Worm (Caenorhabditis elegans) whole organism, L4 larva: Measurements from ENCODE around the gene T11F8.1.
A peak's percentile ranks its signal among the peaks of the same experiment; 100 is the strongest.
"Not testable (repeated sequence)": the region's sequence is repeated elsewhere in the genome, so short reads cannot be mapped to it uniquely, and the experiment has no call there.

ENCODE experiments used
- F37D6.2 ChIP-seq: sonication (generic microtip); optimal IDR thresholded peaks from 2 replicates; lab custom pipeline; 2016; ENCODE audit warnings: mild to moderate bottlenecking, missing genetic modification characterization, missing compliant biosample characterization
- F44E2.7 ChIP-seq: fragments of 200-800 bp; sonication (Bioruptor generic); IDR thresholded peaks from 2 replicates; pipeline ENCODE4 v2.1.2; 2022; ENCODE audit warnings: missing genetic modification characterization, missing compliant biosample characterization
- F49E8.2 ChIP-seq: sonication (generic microtip); optimal IDR thresholded peaks from 2 replicates; lab custom pipeline; 2016; ENCODE audit warnings: missing compliant biosample characterization, mild to moderate bottlenecking, missing genetic modification characterization, borderline replicate concordance
- R02D3.7 ChIP-seq: fragments of 150-350 bp; sonication (generic microtip); optimal IDR thresholded peaks from 3 replicates; lab custom pipeline; 2014; ENCODE audit warnings: missing biosample characterization, missing genetic modification characterization
- T20F7.1 ChIP-seq: fragments of 200-800 bp; sonication (Bioruptor generic); optimal IDR thresholded peaks from 2 replicates; lab custom pipeline; 2018; ENCODE audit warnings: mild to moderate bottlenecking, missing genetic modification characterization, missing compliant biosample characterization
- T26A8.4 ChIP-seq: fragments of 200-800 bp; sonication (Bioruptor generic); IDR thresholded peaks from 2 replicates; pipeline ENCODE4 v1.3.6; 2022; ENCODE audit warnings: missing genetic modification characterization, missing compliant biosample characterization
- Y48G9A.11 ChIP-seq: fragments of 200-800 bp; sonication (Bioruptor generic); IDR thresholded peaks from 2 replicates; pipeline ENCODE4 v1.3.6; 2022; ENCODE audit warnings: missing genetic modification reagents, missing genetic modification characterization, missing compliant biosample characterization
- Y75B8A.6 ChIP-seq: fragments of 200-800 bp; sonication (Bioruptor generic); IDR thresholded peaks from 2 replicates; pipeline ENCODE4 v1.3.6; 2022; ENCODE audit warnings: missing genetic modification reagents, missing genetic modification characterization, missing compliant biosample characterization
- arid-1 ChIP-seq: fragments of 200-800 bp; sonication (Bioruptor generic); conservative IDR thresholded peaks from 2 replicates; pipeline ENCODE4 v1.3.6; 2022; ENCODE audit warnings: missing genetic modification reagents, missing genetic modification characterization, missing compliant biosample characterization
- ceh-32 ChIP-seq: sonication (generic microtip); optimal IDR thresholded peaks from 2 replicates; lab custom pipeline; 2016; ENCODE audit warnings: mild to moderate bottlenecking, missing genetic modification characterization, missing compliant biosample characterization; ENCODE audit not compliant: poor library complexity
- cey-2 ChIP-seq: sonication (generic microtip); optimal IDR thresholded peaks from 3 replicates; lab custom pipeline; 2017; ENCODE audit warnings: missing genetic modification characterization, mild to moderate bottlenecking, missing compliant biosample characterization, antibody characterized with exemption, borderline replicate concordance; ENCODE audit not compliant: insufficient read depth
- duxl-1 ChIP-seq: sonication (generic microtip); optimal IDR thresholded peaks from 2 replicates; lab custom pipeline; 2016; ENCODE audit warnings: mild to moderate bottlenecking, missing genetic modification characterization, moderate library complexity, missing compliant biosample characterization; ENCODE audit not compliant: poor library complexity
- gei-8 ChIP-seq: fragments of 200-800 bp; sonication (Bioruptor generic); optimal IDR thresholded peaks from 2 replicates; lab custom pipeline; 2018; ENCODE audit warnings: mild to moderate bottlenecking, missing genetic modification characterization, missing compliant biosample characterization
- hif-1 ChIP-seq, 2 experiments: sonication (generic microtip); optimal IDR thresholded peaks; 2 replicates each; lab custom pipeline; 2016 to 2017; ENCODE audit warnings: missing compliant biosample characterization in 2 of 2, missing genetic modification characterization in 2 of 2, missing genetic modification reagents in 2 of 2, missing genotype in 2 of 2, mild to moderate bottlenecking in 1 of 2
- hlh-30 ChIP-seq: sonication (generic microtip); optimal IDR thresholded peaks from 2 replicates; lab custom pipeline; 2017; ENCODE audit warnings: antibody characterized with exemption, mild to moderate bottlenecking, missing genetic modification characterization, missing compliant biosample characterization; ENCODE audit not compliant: insufficient read depth
- jun-1 ChIP-seq: fragments of 150-350 bp; optimal IDR thresholded peaks from 2 replicates; lab custom pipeline; 2014; ENCODE audit warnings: missing biosample characterization, missing genetic modification reagents, missing genetic modification characterization
- lim-7 ChIP-seq: fragments of 200-800 bp; sonication (Bioruptor generic); IDR thresholded peaks from 2 replicates; pipeline ENCODE4 v1.3.6; 2022; ENCODE audit warnings: missing genetic modification characterization, missing compliant biosample characterization
- lin-15B ChIP-seq: fragments of 150-350 bp; sonication (generic microtip); optimal IDR thresholded peaks from 3 replicates; lab custom pipeline; 2014; ENCODE audit warnings: missing biosample characterization, missing genetic modification characterization
- lin-38 ChIP-seq: fragments of 200-800 bp; sonication (Bioruptor generic); IDR thresholded peaks from 2 replicates; pipeline ENCODE4 v1.3.6; 2022; ENCODE audit warnings: missing genetic modification reagents, missing genetic modification characterization, missing compliant biosample characterization
- lin-39 ChIP-seq: fragments of 150-350 bp; optimal IDR thresholded peaks from 2 replicates; lab custom pipeline; 2014; ENCODE audit warnings: missing biosample characterization, missing genetic modification reagents, missing genetic modification characterization
- madf-9 ChIP-seq: fragments of 200-800 bp; sonication (Bioruptor generic); conservative IDR thresholded peaks from 2 replicates; pipeline ENCODE4 v1.3.6; 2022; ENCODE audit warnings: missing genetic modification reagents, missing genetic modification characterization, missing compliant biosample characterization
- mxl-2 ChIP-seq: fragments of 200-800 bp; sonication (Bioruptor generic); conservative IDR thresholded peaks from 2 replicates; pipeline ENCODE4 v1.3.6; 2022; ENCODE audit warnings: missing genetic modification reagents, missing genetic modification characterization, missing compliant biosample characterization
- nhr-237 ChIP-seq: sonication (generic microtip); optimal IDR thresholded peaks from 2 replicates; lab custom pipeline; 2017; ENCODE audit warnings: missing biosample characterization, missing genetic modification characterization
- nhr-28 ChIP-seq: fragments of 150-350 bp; optimal IDR thresholded peaks from 2 replicates; lab custom pipeline; 2014; ENCODE audit warnings: missing biosample characterization, missing genetic modification characterization
- nhr-41 ChIP-seq: fragments of 200-800 bp; sonication (Bioruptor generic); IDR thresholded peaks from 2 replicates; pipeline ENCODE4 v1.3.6; 2022; ENCODE audit warnings: missing genetic modification reagents, missing genetic modification characterization, missing compliant biosample characterization
- nhr-42 ChIP-seq: fragments of 200-800 bp; sonication (Bioruptor generic); IDR thresholded peaks from 2 replicates; pipeline ENCODE4 v1.3.6; 2022; ENCODE audit warnings: missing genetic modification characterization, missing compliant biosample characterization
- pqm-1 ChIP-seq: sonication (generic microtip); optimal IDR thresholded peaks from 2 replicates; lab custom pipeline; 2017; ENCODE audit warnings: missing biosample characterization, missing genetic modification characterization
- saeg-2 ChIP-seq: fragments of 200-800 bp; sonication (Bioruptor generic); IDR thresholded peaks from 2 replicates; pipeline ENCODE4 v1.3.6; 2022; ENCODE audit warnings: missing genetic modification reagents, missing genetic modification characterization, missing compliant biosample characterization
- set-16 ChIP-seq: fragments of 200-800 bp; sonication (Bioruptor generic); IDR thresholded peaks from 2 replicates; pipeline ENCODE4 v1.3.6; 2022; ENCODE audit warnings: missing genetic modification reagents, missing genetic modification characterization, missing compliant biosample characterization
- snpc-1.2 ChIP-seq: fragments of 200-800 bp; sonication (Bioruptor generic); IDR thresholded peaks from 2 replicates; pipeline ENCODE4 v1.3.6; 2022; ENCODE audit warnings: missing genetic modification reagents, missing genetic modification characterization, missing compliant biosample characterization
- unc-130 ChIP-seq: sonication (generic microtip); optimal IDR thresholded peaks from 2 replicates; lab custom pipeline; 2016; ENCODE audit warnings: missing genetic modification reagents, missing genetic modification characterization, missing compliant biosample characterization
- unc-62 ChIP-seq, 3 experiments: fragments of 150-350 bp in 1 of 3; sonication (generic microtip); optimal IDR thresholded peaks in 2 of 3; peaks in 1 of 3; 1 replicate in 1 of 3; 2 replicates in 2 of 3; lab custom pipeline; 2014 to 2017; ENCODE audit warnings: missing biosample characterization in 3 of 3, missing genetic modification characterization in 3 of 3, missing genetic modification reagents in 3 of 3, missing genotype in 1 of 3
- zfp-2 ChIP-seq: sonication (generic microtip); optimal IDR thresholded peaks from 2 replicates; lab custom pipeline; 2016; ENCODE audit warnings: mild to moderate bottlenecking, missing genetic modification characterization, missing compliant biosample characterization
- ztf-7 ChIP-seq: fragments of 150-350 bp; optimal IDR thresholded peaks from 2 replicates; lab custom pipeline; 2014; ENCODE audit warnings: missing biosample characterization, missing genetic modification characterization

The T11F8.1 gene

ce11 chrIV:5473098-5473497 is 6.3 kb upstream of the T11F8.1 start:
- TF ChIP-seq snpc-1.2 (GFP tag; lab: Robert Waterston, UW) (peak; percentile 87), Y48G9A.11 (GFP tag; lab: Robert Waterston, UW) (peak; percentile 13; the same call in 1 of the 2 replicates), unc-130 (GFP tag; lab: Kevin White, UChicago) (peak; percentile 37), mxl-2 (no peak)

- TF ChIP-seq pqm-1 (tag; lab: Kevin White, UChicago): no peak
- TF ChIP-seq snpc-1.2 (GFP tag; lab: Robert Waterston, UW): no peak
- TF ChIP-seq, all 104 proteins: peak for 0
Observed at ce11 chrIV:5476468-5476867, 2.9 kb upstream of the T11F8.1 start, which contains the start of gene T11F8.4. Gene T11F8.4 (minus strand): TSS chrIV:5476568.

- TF ChIP-seq duxl-1 (tag; lab: Kevin White, UChicago) (no peak), ceh-32 (no peak), Y75B8A.6 (GFP tag; lab: Robert Waterston, UW) (no peak), F49E8.2 (tag; lab: Kevin White, UChicago) (no peak), nhr-41 (GFP tag; lab: Robert Waterston, UW) (no peak), gei-8 (no peak)
Observed at ce11 chrIV:5482231-5482630, 2.8 kb downstream of the T11F8.1 start, which contains the start of gene T11F8.12. Gene T11F8.12 (minus strand): TSS chrIV:5482331.

ce11 chrIV:5482723-5483122 is 3.3 kb downstream of the T11F8.1 start, which contains the start of gene T11F8.5:
Gene T11F8.5 (plus strand): TSS chrIV:5483023.
- no peak for TF ChIP-seq madf-9 (GFP tag; lab: Robert Waterston, UW)
- no peak for TF ChIP-seq F44E2.7
- no peak for TF ChIP-seq set-16 (GFP tag; lab: Robert Waterston, UW)
- TF ChIP-seq lim-7 (GFP tag; lab: Robert Waterston, UW): no peak
- no peak for TF ChIP-seq nhr-42
- no peak for TF ChIP-seq gei-8
- TF ChIP-seq F37D6.2 (tag; lab: Kevin White, UChicago): no peak
- TF ChIP-seq nhr-237 (tag; lab: Kevin White, UChicago): no peak
- TF ChIP-seq ceh-32: no peak

- TF ChIP-seq Y48G9A.11 (GFP tag; lab: Robert Waterston, UW) (peak; percentile 57; the same call in 1 of the 2 replicates), lin-38 (GFP tag; lab: Robert Waterston, UW) (peak; percentile 31; the same call in 1 of the 2 replicates)
Observed at ce11 chrIV:5486208-5486731, 6.9 kb downstream of the T11F8.1 start, which contains the start of the genes snpc-3.1 and puf-7. Gene snpc-3.1 (minus strand): TSS chrIV:5486258. Gene puf-7 (plus strand): TSS chrIV:5486713.

ce11 chrIV:5491054-5491453 is 11.7 kb downstream of the T11F8.1 start, which contains the start of gene B0273.115:
Gene B0273.115 (minus strand): TSS chrIV:5491154.
- not testable (repeated sequence) for TF ChIP-seq hif-1 (tag; optimal IDR thresholded peaks at IDR 0.05; lab: Kevin White, UChicago); ztf-7 (tag; lab: Kevin White, UChicago); lin-39 (tag; lab: Kevin White, UChicago)

- peak in 1 of 2 experiments; percentile 63 for TF ChIP-seq unc-62 (GFP tag; optimal IDR thresholded peaks at IDR 0.05 in 1 of 2; lab: Kevin White, UChicago)
- TF ChIP-seq unc-62 (tag; optimal IDR thresholded peaks at IDR 0.05; lab: Kevin White, UChicago): no peak
- no peak for TF ChIP-seq lin-39 (tag; lab: Kevin White, UChicago)
Observed at ce11 chrIV:5492196-5492595, 12.8 kb downstream of the T11F8.1 start.

- TF ChIP-seq F44E2.7: no peak
- TF ChIP-seq nhr-28: no peak
- TF ChIP-seq unc-130 (GFP tag; lab: Kevin White, UChicago): no peak
- TF ChIP-seq hlh-30 (tag; lab: Kevin White, UChicago): no peak
- no peak for TF ChIP-seq saeg-2
- no peak for TF ChIP-seq lin-15B (tag; lab: Kevin White, UChicago)
- TF ChIP-seq arid-1 (GFP tag; lab: Robert Waterston, UW): no peak
- no peak for TF ChIP-seq jun-1 (tag; lab: Kevin White, UChicago)
- no peak for TF ChIP-seq pqm-1 (tag; lab: Kevin White, UChicago)
- TF ChIP-seq T26A8.4 (GFP tag; lab: Robert Waterston, UW): no peak
- TF ChIP-seq zfp-2 (tag; lab: Kevin White, UChicago): no peak
- TF ChIP-seq nhr-42: no peak
- TF ChIP-seq T20F7.1 (GFP tag; lab: Kevin White, UChicago): no peak
- TF ChIP-seq lin-38 (GFP tag; lab: Robert Waterston, UW): no peak
- TF ChIP-seq R02D3.7 (tag; lab: Kevin White, UChicago): no peak
- no peak for TF ChIP-seq nhr-237 (tag; lab: Kevin White, UChicago)
- no peak for TF ChIP-seq cey-2
Observed at ce11 chrIV:5493135-5493534, 13.7 kb downstream of the T11F8.1 start.
